Worm (Caenorhabditis elegans): ENCODE measurements around the gene str-264.

- no peak for TF ChIP-seq unc-62 (GFP tag; optimal IDR thresholded peaks at IDR 0.05)
- TF ChIP-seq nhr-28 (tag; optimal IDR thresholded peaks at IDR 0.05) = no peak
- TF ChIP-seq nhr-237 (tag; optimal IDR thresholded peaks at IDR 0.05) = no peak
Observed at ce11 chrV:15521920-15522319, 29.5 kb upstream of the str-264 start, which contains the start of gene lgc-31.

Data from whole organism, L3 larva.